Worm (Caenorhabditis elegans): Measurements from ENCODE around the gene Y39B6A.29.

DNA sequence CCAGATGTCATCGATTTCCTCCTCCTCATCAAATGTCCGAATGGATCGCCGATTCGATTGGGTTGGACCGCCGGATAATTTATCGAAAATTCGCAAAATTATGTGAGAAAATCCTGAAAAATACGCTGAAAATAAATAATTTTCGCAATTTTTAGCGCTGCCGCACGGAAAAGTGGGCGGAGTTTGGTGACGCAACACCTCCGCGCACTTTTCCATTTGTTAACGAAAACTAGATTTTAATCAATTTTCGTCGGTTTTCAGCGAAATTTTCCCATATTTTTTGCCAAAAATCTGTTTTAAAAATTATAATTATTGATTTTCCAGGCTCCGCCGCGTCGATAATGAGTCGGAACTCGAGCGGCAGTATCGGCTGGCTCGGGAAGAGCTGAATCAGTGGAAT, 23.6 kb downstream of the Y39B6A.29 start, which contains the start of gene Y39B6A.34:
- TF ChIP-seq tab-1 (GFP tag; IDR thresholded peaks at IDR 0.05) (no peak), flt-1 (GFP tag; IDR thresholded peaks at IDR 0.05) (no peak)

Data from whole organism, midembryonic.